Fruit fly (Drosophila melanogaster): Measurements from ENCODE around the gene mRpS30.

DNA sequence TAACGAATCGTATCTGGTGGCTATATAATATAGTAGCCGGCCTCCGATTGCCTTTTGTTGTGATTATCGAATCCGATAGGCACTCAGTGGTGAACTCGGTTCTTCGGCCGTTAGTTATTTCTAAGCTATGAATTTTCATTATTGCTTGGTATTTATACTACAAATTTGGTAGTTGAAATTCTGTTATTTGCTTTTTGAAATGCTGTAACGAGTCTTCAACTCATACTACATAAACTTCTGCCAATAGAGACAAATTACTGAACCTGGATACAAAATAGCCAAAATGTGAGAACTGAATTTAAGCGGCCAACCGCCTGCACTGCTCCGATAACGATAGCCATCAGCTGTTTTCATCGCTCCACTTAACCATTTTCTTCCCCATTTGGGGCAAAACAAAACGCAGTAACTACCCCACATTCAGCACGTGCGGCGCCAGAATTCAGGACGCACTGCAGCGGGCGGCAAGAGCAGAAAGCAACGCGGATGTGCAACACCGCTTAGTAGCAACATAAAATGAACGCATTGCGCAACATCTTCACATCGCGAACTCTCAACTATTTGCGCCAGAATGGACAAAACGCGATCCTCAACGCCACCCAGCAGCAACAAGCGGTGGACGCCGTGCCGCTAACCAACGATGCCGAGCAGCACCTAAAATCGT, 46.8 kb upstream of the mRpS30 start, which contains the start of the genes CG11679 and CG8206:
- TF ChIP-seq ttk (optimal IDR thresholded peaks at IDR 0.05) (no peak), Myc (optimal IDR thresholded peaks at IDR 0.05) (no peak)
